Fruit fly (Drosophila melanogaster) whole organism, embryonic: ENCODE results near the gene CG1299.

Experiments used
- CG10209 ChIP-seq: fragments of 200-800 bp; sonication (Bioruptor generic); optimal IDR thresholded peaks from 3 replicates; lab custom pipeline; 2017; ENCODE audit warnings: missing biosample characterization, mild to moderate bottlenecking, missing genetic modification characterization, missing genetic modification reagents
- CG10366 ChIP-seq: fragments of 200-800 bp; sonication (Bioruptor generic); IDR thresholded peaks from 2 replicates; pipeline ENCODE4 v1.3.6; 2022; ENCODE audit warnings: missing biosample characterization, missing genetic modification characterization
- CG10431 ChIP-seq: fragments of 200-800 bp; sonication (Bioruptor generic); optimal IDR thresholded peaks from 3 replicates; lab custom pipeline; 2018; ENCODE audit warnings: missing biosample characterization, mild to moderate bottlenecking, missing genetic modification characterization
- CG12219 ChIP-seq: fragments of 200-800 bp; sonication (Bioruptor generic); optimal IDR thresholded peaks from 3 replicates; lab custom pipeline; 2018; ENCODE audit warnings: missing biosample characterization, mild to moderate bottlenecking, missing genetic modification characterization
- CG17359 ChIP-seq: fragments of 200-800 bp; sonication (Bioruptor generic); optimal IDR thresholded peaks from 3 replicates; lab custom pipeline; 2018; ENCODE audit warnings: missing biosample characterization, mild to moderate bottlenecking, missing genetic modification characterization, moderate library complexity
- CG17385 ChIP-seq: fragments of 200-800 bp; sonication (Bioruptor generic); optimal IDR thresholded peaks from 3 replicates; lab custom pipeline; 2018; ENCODE audit warnings: missing biosample characterization, mild to moderate bottlenecking, missing genetic modification characterization
- CG18011 ChIP-seq: fragments of 200-800 bp; sonication (Bioruptor generic); optimal IDR thresholded peaks from 2 replicates; lab custom pipeline; 2017; ENCODE audit warnings: missing biosample characterization, missing genetic modification characterization, mild to moderate bottlenecking, moderate library complexity, missing genotype
- CG18262 ChIP-seq: fragments of 200-800 bp; optimal IDR thresholded peaks from 3 replicates; lab custom pipeline; 2019; ENCODE audit warnings: missing biosample characterization, mild to moderate bottlenecking, missing genetic modification characterization, moderate library complexity
- CG3065 ChIP-seq: fragments of 200-800 bp; sonication (Bioruptor generic); optimal IDR thresholded peaks from 2 replicates; lab custom pipeline; 2016; ENCODE audit warnings: missing biosample characterization, missing genetic modification characterization
- CG31365 ChIP-seq: fragments of 200-800 bp; sonication (Bioruptor generic); optimal IDR thresholded peaks from 2 replicates; lab custom pipeline; 2018; ENCODE audit warnings: missing biosample characterization, mild to moderate bottlenecking, missing genetic modification characterization
- CG6765 ChIP-seq: fragments of 200-800 bp; sonication (Bioruptor generic); optimal IDR thresholded peaks from 3 replicates; lab custom pipeline; 2017; ENCODE audit warnings: missing biosample characterization, mild to moderate bottlenecking, missing genetic modification characterization
- CG7745 ChIP-seq: fragments of 200-800 bp; sonication (Bioruptor generic); optimal IDR thresholded peaks from 2 replicates; lab custom pipeline; 2018; ENCODE audit warnings: missing biosample characterization, mild to moderate bottlenecking, missing genetic modification characterization, moderate library complexity
- CG7786 ChIP-seq: fragments of 200-800 bp; sonication (Bioruptor generic); optimal IDR thresholded peaks from 2 replicates; lab custom pipeline; 2016; ENCODE audit warnings: missing biosample characterization, missing genetic modification characterization
- CG8924 ChIP-seq: fragments of 200-800 bp; optimal IDR thresholded peaks from 3 replicates; lab custom pipeline; 2019; ENCODE audit warnings: missing biosample characterization, mild to moderate bottlenecking, missing genetic modification characterization, moderate library complexity
- CG9437 ChIP-seq: fragments of 200-800 bp; sonication (Bioruptor generic); optimal IDR thresholded peaks from 2 replicates; lab custom pipeline; 2018; ENCODE audit warnings: missing biosample characterization, mild to moderate bottlenecking, missing genetic modification characterization
- CG9727 ChIP-seq: fragments of 200-800 bp; sonication (Bioruptor generic); optimal IDR thresholded peaks from 3 replicates; lab custom pipeline; 2017; ENCODE audit warnings: missing biosample characterization, mild to moderate bottlenecking, missing genetic modification characterization
- CG9797 ChIP-seq: fragments of 200-800 bp; sonication (Bioruptor generic); optimal IDR thresholded peaks from 3 replicates; lab custom pipeline; 2018; ENCODE audit warnings: missing biosample characterization, mild to moderate bottlenecking, missing genetic modification characterization
- Dfd ChIP-seq, 2 experiments: fragments of >200 bp; optimal IDR thresholded peaks; 2 replicates each; lab custom pipeline; 2017; ENCODE audit warnings: missing biosample characterization in 2 of 2, missing genetic modification characterization in 2 of 2
- Dll ChIP-seq: fragments of 200-800 bp; sonication (Bioruptor generic); IDR thresholded peaks from 4 replicates; pipeline ENCODE4 v1.3.6; 2022; ENCODE audit warnings: missing biosample characterization, missing genetic modification characterization; ENCODE audit not compliant: partially characterized antibody
- E2f1 ChIP-seq: fragments of 200-800 bp; sonication (Bioruptor generic); IDR thresholded peaks from 2 replicates; pipeline ENCODE4 v1.3.6; 2022; ENCODE audit warnings: missing biosample characterization, missing genetic modification characterization
- E2f2 ChIP-seq: fragments of 200-800 bp; sonication (Bioruptor generic); IDR thresholded peaks from 2 replicates; pipeline ENCODE4 v1.3.6; 2022; ENCODE audit warnings: missing biosample characterization, missing genetic modification characterization
- Gug ChIP-seq: fragments of 200-800 bp; sonication (Bioruptor generic); IDR thresholded peaks from 4 replicates; pipeline ENCODE4 v1.3.6; 2022; ENCODE audit warnings: missing biosample characterization, missing genetic modification characterization
- H15 ChIP-seq: fragments of 200-800 bp; sonication (Bioruptor generic); IDR thresholded peaks from 3 replicates; pipeline ENCODE4 v1.3.6; 2022; ENCODE audit warnings: missing biosample characterization, missing genetic modification characterization
- Hand ChIP-seq: fragments of 200-800 bp; sonication (Bioruptor generic); optimal IDR thresholded peaks from 2 replicates; lab custom pipeline; 2017; ENCODE audit warnings: mild to moderate bottlenecking, missing biosample characterization, missing genetic modification reagents, missing genetic modification characterization
- Hr3 ChIP-seq: fragments of 200-800 bp; sonication (Bioruptor generic); optimal IDR thresholded peaks from 3 replicates; lab custom pipeline; 2016; ENCODE audit warnings: missing biosample characterization, missing genetic modification characterization
- Ptx1 ChIP-seq: fragments of 200-800 bp; sonication (Bioruptor generic); IDR thresholded peaks from 2 replicates; pipeline ENCODE4 v1.3.6; 2022; ENCODE audit warnings: missing biosample characterization, missing genetic modification characterization
- Spps ChIP-seq: fragments of 200-800 bp; sonication (Bioruptor generic); optimal IDR thresholded peaks from 2 replicates; lab custom pipeline; 2018; ENCODE audit warnings: missing biosample characterization, mild to moderate bottlenecking, missing genetic modification characterization
- Usf ChIP-seq: fragments of 200-800 bp; sonication (Bioruptor generic); optimal IDR thresholded peaks from 2 replicates; lab custom pipeline; 2017; ENCODE audit warnings: missing genotype, missing biosample characterization, missing genetic modification characterization
- ara ChIP-seq: fragments of 200-800 bp; sonication (Bioruptor generic); IDR thresholded peaks from 2 replicates; pipeline ENCODE4 v1.3.6; 2022; ENCODE audit warnings: missing biosample characterization, missing genetic modification characterization
- az2 ChIP-seq: fragments of 200-800 bp; sonication (Bioruptor generic); optimal IDR thresholded peaks from 3 replicates; lab custom pipeline; 2016; ENCODE audit warnings: missing biosample characterization, missing genetic modification characterization
- bsh ChIP-seq, 2 experiments: fragments of 200-800 bp; sonication (Bioruptor generic); optimal IDR thresholded peaks; 2 replicates each; lab custom pipeline; 2017 to 2018; ENCODE audit warnings: mild to moderate bottlenecking in 2 of 2, missing biosample characterization in 2 of 2, missing genetic modification characterization in 2 of 2, moderate library complexity in 1 of 2
- btn ChIP-seq: fragments of 200-800 bp; sonication (Bioruptor generic); optimal IDR thresholded peaks from 2 replicates; lab custom pipeline; 2016; ENCODE audit warnings: missing biosample characterization, missing genetic modification characterization
- caup ChIP-seq: fragments of 200-800 bp; sonication (Bioruptor generic); optimal IDR thresholded peaks from 3 replicates; lab custom pipeline; 2017; ENCODE audit warnings: missing biosample characterization, mild to moderate bottlenecking, missing genetic modification characterization, moderate library complexity; ENCODE audit not compliant: severe bottlenecking
- crol ChIP-seq: fragments of 200-800 bp; sonication (Bioruptor generic); IDR thresholded peaks from 2 replicates; pipeline ENCODE4 v1.3.6; 2022; ENCODE audit warnings: missing biosample characterization, missing genetic modification characterization
- danr ChIP-seq: fragments of 200-800 bp; sonication (Bioruptor generic); IDR thresholded peaks from 2 replicates; pipeline ENCODE4 v1.3.6; 2022; ENCODE audit warnings: missing biosample characterization, missing genetic modification characterization
- en ChIP-seq: fragments of 200-800 bp; sonication (Bioruptor generic); optimal IDR thresholded peaks from 2 replicates; lab custom pipeline; 2016; ENCODE audit warnings: missing biosample characterization, missing genetic modification characterization
- fd64A ChIP-seq: fragments of 200-800 bp; sonication (Bioruptor generic); optimal IDR thresholded peaks from 3 replicates; lab custom pipeline; 2018; ENCODE audit warnings: missing biosample characterization, mild to moderate bottlenecking, missing genetic modification characterization
- fd96Cb ChIP-seq: fragments of 200-800 bp; sonication (Bioruptor generic); optimal IDR thresholded peaks from 2 replicates; lab custom pipeline; 2018; ENCODE audit warnings: missing biosample characterization, mild to moderate bottlenecking, missing genetic modification characterization, moderate library complexity
- grau ChIP-seq: fragments of 200-800 bp; optimal IDR thresholded peaks from 3 replicates; lab custom pipeline; 2019; ENCODE audit warnings: missing biosample characterization, mild to moderate bottlenecking, missing genetic modification characterization, moderate library complexity
- jing ChIP-seq: fragments of 200-800 bp; sonication (Bioruptor generic); optimal IDR thresholded peaks from 2 replicates; lab custom pipeline; 2018; ENCODE audit warnings: missing biosample characterization, mild to moderate bottlenecking, missing genetic modification characterization
- pros ChIP-seq: fragments of 200-800 bp; sonication (Bioruptor generic); optimal IDR thresholded peaks from 3 replicates; lab custom pipeline; 2019; ENCODE audit warnings: missing biosample characterization, mild to moderate bottlenecking, missing genetic modification characterization, moderate library complexity
- run ChIP-seq: fragments of 200-800 bp; sonication (Bioruptor generic); optimal IDR thresholded peaks from 3 replicates; lab custom pipeline; 2018; ENCODE audit warnings: missing biosample characterization, mild to moderate bottlenecking, missing genetic modification characterization
- sc ChIP-seq, 3 experiments: fragments of >200 bp in 2 of 3; fragments of 200-800 bp in 1 of 3; sonication (Bioruptor generic) in 1 of 3; optimal IDR thresholded peaks; 2 replicates in 2 of 3; 3 replicates in 1 of 3; lab custom pipeline; 2017; ENCODE audit warnings: mild to moderate bottlenecking in 1 of 3, missing biosample characterization in 1 of 3, missing genetic modification characterization in 1 of 3, missing genetic modification reagents in 1 of 3
- shn ChIP-seq: fragments of 200-800 bp; sonication (Bioruptor generic); optimal IDR thresholded peaks from 3 replicates; lab custom pipeline; 2016; ENCODE audit warnings: missing biosample characterization, missing genetic modification characterization
- sr ChIP-seq: fragments of 200-800 bp; sonication (Bioruptor generic); IDR thresholded peaks from 3 replicates; pipeline ENCODE4 v1.3.6; 2022; ENCODE audit warnings: missing biosample characterization, missing genetic modification characterization
- stwl ChIP-seq: fragments of 200-800 bp; sonication (Bioruptor generic); optimal IDR thresholded peaks from 3 replicates; lab custom pipeline; 2018; ENCODE audit warnings: missing biosample characterization, mild to moderate bottlenecking, missing genetic modification characterization, moderate library complexity
- tll ChIP-seq, 2 experiments: fragments of 200-800 bp in 1 of 2; fragments of >200 bp in 1 of 2; sonication (Bioruptor generic) in 1 of 2; optimal IDR thresholded peaks; 2 replicates each; lab custom pipeline; 2017 to 2019; ENCODE audit warnings: missing biosample characterization in 2 of 2, missing genetic modification characterization in 2 of 2, mild to moderate bottlenecking in 1 of 2, moderate library complexity in 1 of 2
- toy ChIP-seq: fragments of 200-800 bp; sonication (Bioruptor generic); IDR thresholded peaks from 2 replicates; pipeline ENCODE4 v1.3.6; 2022; ENCODE audit warnings: missing biosample characterization, missing genetic modification characterization
- tup ChIP-seq: fragments of 200-800 bp; sonication (Bioruptor generic); optimal IDR thresholded peaks from 2 replicates; lab custom pipeline; 2016; ENCODE audit warnings: missing biosample characterization, mild to moderate bottlenecking, missing genetic modification characterization, moderate library complexity

CG1299 gene

DNA sequence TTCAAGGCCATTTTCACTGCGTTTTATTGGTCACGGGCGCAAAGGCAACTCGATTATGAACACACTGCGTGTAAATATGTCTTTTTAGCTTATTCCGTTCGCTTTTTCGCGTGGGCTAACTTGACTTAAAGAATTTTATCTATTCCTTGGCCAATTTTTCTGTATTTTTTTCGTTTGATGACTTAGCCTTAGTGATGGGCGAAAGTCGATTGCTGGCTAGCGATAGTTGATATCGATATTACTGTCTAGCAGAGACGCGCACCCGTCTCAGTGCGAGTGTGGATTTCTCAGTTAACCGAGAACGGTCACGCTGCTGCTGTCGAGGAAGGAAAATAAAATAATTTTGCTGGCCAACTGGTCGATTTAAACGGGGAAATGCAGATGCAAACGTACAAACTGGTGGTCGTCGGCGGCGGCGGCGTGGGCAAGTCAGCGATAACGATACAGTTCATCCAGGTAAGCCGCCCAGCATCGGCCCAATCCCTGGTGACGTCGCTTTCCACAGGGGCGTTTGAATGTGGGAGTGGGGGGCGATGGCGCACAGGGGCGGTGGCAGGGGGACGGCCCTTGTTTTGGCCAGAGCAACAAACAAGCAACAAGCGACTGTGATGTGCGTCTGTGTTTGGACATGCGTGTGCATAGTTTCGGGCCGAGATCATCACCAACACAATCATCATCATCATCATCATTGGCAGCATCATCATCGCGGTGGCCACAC lies 9.5 kb upstream of the CG1299 start, which contains the start of the genes Rop and Ras64B (continued):
- TF ChIP-seq crol: peak; percentile 96
- TF ChIP-seq CG10366: no peak
- TF ChIP-seq btn (GFP tag; lab: Kevin White, UChicago): no peak
- no peak for TF ChIP-seq CG7745
- TF ChIP-seq shn (GFP tag; lab: Kevin White, UChicago): peak; percentile 4
- no peak for TF ChIP-seq pros (GFP tag; lab: Kevin White, UChicago)
- peak; percentile 41 for TF ChIP-seq stwl (tag; lab: Kevin White, UChicago)
- peak; percentile 40 for TF ChIP-seq caup
- peak; percentile 96 for TF ChIP-seq CG9797 (GFP tag; lab: Kevin White, UChicago)
- TF ChIP-seq CG17359 (tag; lab: Kevin White, UChicago): peak; percentile 5
- TF ChIP-seq run (tag; lab: Kevin White, UChicago): peak; percentile 13
- no peak for TF ChIP-seq Hr3
- TF ChIP-seq CG12219: no peak
- peak; percentile 61 for TF ChIP-seq CG8924 (tag; lab: Kevin White, UChicago)
- TF ChIP-seq az2 (GFP tag; lab: Kevin White, UChicago): no peak
- TF ChIP-seq Hand (GFP tag; lab: Kevin White, UChicago): no peak
- peak in 1 of 2 experiments; percentile 56 for TF ChIP-seq tll (GFP tag; optimal IDR thresholded peaks at IDR 0.05; lab: Kevin White, UChicago)
- TF ChIP-seq E2f2 (GFP tag; lab: Robert Waterston, UW): peak; percentile 58
- TF ChIP-seq H15 (GFP tag; lab: Robert Waterston, UW): no peak
- TF ChIP-seq ara (GFP tag; lab: Robert Waterston, UW): no peak
- no peak for TF ChIP-seq fd96Cb (tag; lab: Kevin White, UChicago)
- no peak for TF ChIP-seq CG18011 (GFP tag; lab: Kevin White, UChicago)
- no peak for TF ChIP-seq CG17385 (GFP tag; lab: Kevin White, UChicago)
- no peak for TF ChIP-seq tup (GFP tag; lab: Kevin White, UChicago)
- no peak for TF ChIP-seq Usf (GFP tag; lab: Kevin White, UChicago)
- no peak for TF ChIP-seq Ptx1 (GFP tag; lab: Robert Waterston, UW)
- no peak for TF ChIP-seq sc (optimal IDR thresholded peaks at IDR 0.05; lab: Kevin White, UChicago)
- no peak for TF ChIP-seq sc (GFP tag; optimal IDR thresholded peaks at IDR 0.05; lab: Kevin White, UChicago)
- peak; percentile 38 for TF ChIP-seq grau (tag; lab: Kevin White, UChicago)
- peak; percentile 81 for TF ChIP-seq Dll
- TF ChIP-seq bsh (GFP tag; optimal IDR thresholded peaks at IDR 0.05; lab: Kevin White, UChicago): no peak
- peak; percentile 15 for TF ChIP-seq CG18262
- peak; percentile 15 for TF ChIP-seq CG7786 (GFP tag; lab: Kevin White, UChicago)
- no peak for TF ChIP-seq Spps (tag; lab: Kevin White, UChicago)
- no peak for TF ChIP-seq Gug (GFP tag; lab: Robert Waterston, UW)
- TF ChIP-seq jing (GFP tag; lab: Kevin White, UChicago): no peak
- peak; percentile 20 for TF ChIP-seq CG9727 (GFP tag; lab: Kevin White, UChicago)
- no peak for TF ChIP-seq CG10209
- TF ChIP-seq fd64A (GFP tag; lab: Kevin White, UChicago): no peak
- no peak for TF ChIP-seq E2f1 (GFP tag; lab: Robert Waterston, UW)
- TF ChIP-seq CG6765 (GFP tag; lab: Kevin White, UChicago): no peak
- no peak for TF ChIP-seq CG3065
- TF ChIP-seq toy (GFP tag; lab: Robert Waterston, UW): no peak
- TF ChIP-seq Dfd (GFP tag; optimal IDR thresholded peaks at IDR 0.05; lab: Kevin White, UChicago): no peak
- TF ChIP-seq CG10431: no peak
- no peak for TF ChIP-seq CG9437 (GFP tag; lab: Kevin White, UChicago)
- no peak for TF ChIP-seq danr
- TF ChIP-seq sr (GFP tag; lab: Robert Waterston, UW): peak; percentile 32; the same call in 1 of the 3 replicates
- TF ChIP-seq en (GFP tag; lab: Kevin White, UChicago): no peak
- TF ChIP-seq CG31365 (tag; lab: Kevin White, UChicago): no peak
